Worm (Caenorhabditis elegans) whole organism, L2 larva: ENCODE data around the gene gly-6.

ENCODE experiments used
- C34F6.9 ChIP-seq: fragments of 150-350 bp; optimal IDR thresholded peaks from 2 replicates; lab custom pipeline; 2014; ENCODE audit warnings: missing biosample characterization, missing genetic modification characterization
- F13H6.1 ChIP-seq: sonication (generic microtip); optimal IDR thresholded peaks from 2 replicates; lab custom pipeline; 2016; ENCODE audit warnings: missing genetic modification characterization, missing compliant biosample characterization
- Y55F3AM.14 ChIP-seq: fragments of 200-800 bp; sonication (Bioruptor generic); optimal IDR thresholded peaks from 2 replicates; lab custom pipeline; 2018; ENCODE audit warnings: mild to moderate bottlenecking, missing genetic modification characterization, missing compliant biosample characterization
- crh-2 ChIP-seq: sonication (generic microtip); optimal IDR thresholded peaks from 2 replicates; lab custom pipeline; 2017; ENCODE audit warnings: missing biosample characterization, missing genetic modification characterization
- elt-1 ChIP-seq: fragments of 150-350 bp; optimal IDR thresholded peaks from 2 replicates; lab custom pipeline; 2014; ENCODE audit warnings: missing biosample characterization, missing genetic modification characterization
- elt-3 ChIP-seq: sonication (generic microtip); optimal IDR thresholded peaks from 2 replicates; lab custom pipeline; 2017; ENCODE audit warnings: missing biosample characterization, missing genetic modification characterization
- fos-1 ChIP-seq: fragments of 150-350 bp; optimal IDR thresholded peaks from 2 replicates; lab custom pipeline; 2014; ENCODE audit warnings: missing biosample characterization, missing genetic modification characterization
- lin-39 ChIP-seq: fragments of 150-350 bp; optimal IDR thresholded peaks from 2 replicates; lab custom pipeline; 2014; ENCODE audit warnings: missing biosample characterization, missing genetic modification reagents, missing genetic modification characterization
- nhr-11 ChIP-seq: fragments of 150-350 bp; optimal IDR thresholded peaks from 2 replicates; lab custom pipeline; 2014; ENCODE audit warnings: missing biosample characterization, missing genetic modification characterization
- sem-4 ChIP-seq: fragments of 150-350 bp; optimal IDR thresholded peaks from 2 replicates; lab custom pipeline; 2014; ENCODE audit warnings: missing biosample characterization, missing genetic modification reagents, missing genetic modification characterization
- skn-1 ChIP-seq: sonication (generic microtip); optimal IDR thresholded peaks from 2 replicates; lab custom pipeline; 2017; ENCODE audit warnings: missing biosample characterization, missing genetic modification characterization
- sma-9 ChIP-seq, 2 experiments: fragments of 150-350 bp in 1 of 2; sonication (generic microtip) in 1 of 2; optimal IDR thresholded peaks; 2 replicates each; lab custom pipeline; 2014 to 2016; ENCODE audit warnings: missing genetic modification characterization in 2 of 2, mild to moderate bottlenecking in 1 of 2, missing biosample characterization in 1 of 2, missing compliant biosample characterization in 1 of 2, missing genetic modification reagents in 1 of 2, moderate library complexity in 1 of 2
- snpc-4 ChIP-seq: fragments of 150-350 bp; optimal IDR thresholded peaks from 2 replicates; lab custom pipeline; 2014; ENCODE audit warnings: missing biosample characterization, missing genetic modification characterization
- zag-1 ChIP-seq: fragments of 150-350 bp; optimal IDR thresholded peaks from 2 replicates; lab custom pipeline; 2014; ENCODE audit warnings: missing biosample characterization, missing genetic modification characterization

ce11 chrIII:4291216-4291691 is 39.8 kb downstream of the gly-6 start, which contains the start of gene mcm-5:
- no peak for TF ChIP-seq F13H6.1 (tag; lab: Kevin White, UChicago)
- TF ChIP-seq lin-39 = no peak
- TF ChIP-seq Y55F3AM.14 = no peak
- no peak for TF ChIP-seq elt-1 (tag; lab: Kevin White, UChicago)
- TF ChIP-seq fos-1 = no peak
- no peak for TF ChIP-seq snpc-4 (tag; lab: Kevin White, UChicago)
- TF ChIP-seq elt-3 = no peak
- TF ChIP-seq zag-1 (tag; lab: Kevin White, UChicago) = no peak
- peak; percentile 8 for TF ChIP-seq crh-2
- TF ChIP-seq sem-4 = no peak
- no peak for TF ChIP-seq skn-1 (tag; lab: Kevin White, UChicago)
- TF ChIP-seq nhr-11 = no peak
- no peak for TF ChIP-seq sma-9 (GFP tag; optimal IDR thresholded peaks at IDR 0.05; lab: Kevin White, UChicago)
- no peak for TF ChIP-seq sma-9 (tag; optimal IDR thresholded peaks at IDR 0.05; lab: Kevin White, UChicago)
- TF ChIP-seq C34F6.9 (tag; lab: Kevin White, UChicago) = peak; percentile 66
